Worm (Caenorhabditis elegans) whole organism, L1 larva: ENCODE measurements around the gene M04B2.7.

ENCODE experiments used
- C34B4.2 ChIP-seq: sonication (generic microtip); optimal IDR thresholded peaks from 2 replicates; lab custom pipeline; 2017; ENCODE audit warnings: mild to moderate bottlenecking, missing genetic modification characterization, missing compliant biosample characterization
- Y116A8C.19 ChIP-seq: sonication (generic microtip); optimal IDR thresholded peaks from 2 replicates; lab custom pipeline; 2016; ENCODE audit warnings: missing compliant biosample characterization, missing genetic modification characterization, borderline replicate concordance
- aha-1 ChIP-seq: fragments of 150-350 bp; optimal IDR thresholded peaks from 2 replicates; lab custom pipeline; 2014; ENCODE audit warnings: missing biosample characterization, missing genetic modification characterization
- aly-2 ChIP-seq: fragments of 150-350 bp; optimal IDR thresholded peaks from 2 replicates; lab custom pipeline; 2014; ENCODE audit warnings: missing biosample characterization, missing genetic modification characterization
- ama-1 ChIP-seq: fragments of 150-350 bp; optimal IDR thresholded peaks from 2 replicates; lab custom pipeline; 2014
- blmp-1 ChIP-seq: fragments of 150-350 bp; optimal IDR thresholded peaks from 2 replicates; lab custom pipeline; 2014; ENCODE audit warnings: missing biosample characterization, missing genetic modification characterization
- ceh-8 ChIP-seq: fragments of 200-800 bp; sonication (Bioruptor generic); optimal IDR thresholded peaks from 2 replicates; lab custom pipeline; 2018; ENCODE audit warnings: mild to moderate bottlenecking, missing genetic modification characterization, moderate library complexity, missing compliant biosample characterization
- ceh-82 ChIP-seq, 3 experiments: fragments of 150-350 bp in 1 of 3; sonication (generic microtip) in 2 of 3; optimal IDR thresholded peaks; 2 replicates each; lab custom pipeline; 2014 to 2017; ENCODE audit warnings: missing biosample characterization in 3 of 3, missing genetic modification characterization in 3 of 3
- ces-1 ChIP-seq: fragments of 150-350 bp; optimal IDR thresholded peaks from 2 replicates; lab custom pipeline; 2014; ENCODE audit warnings: missing biosample characterization, missing genetic modification reagents, missing genetic modification characterization
- dpl-1 ChIP-seq, 3 experiments: fragments of 150-350 bp in 2 of 3; sonication (generic microtip) in 1 of 3; optimal IDR thresholded peaks; 2 replicates each; lab custom pipeline; 2014 to 2017; ENCODE audit warnings: missing biosample characterization in 3 of 3, missing genetic modification characterization in 3 of 3, missing genetic modification reagents in 3 of 3
- dsc-1 ChIP-seq: sonication (generic microtip); optimal IDR thresholded peaks from 2 replicates; lab custom pipeline; 2016; ENCODE audit warnings: mild to moderate bottlenecking, missing genetic modification characterization, missing compliant biosample characterization
- efl-1 ChIP-seq, 4 experiments: fragments of 150-350 bp; optimal IDR thresholded peaks in 3 of 4; peaks in 1 of 4; 1 replicate in 1 of 4; 2 replicates in 3 of 4; lab custom pipeline; 2014; ENCODE audit warnings: missing biosample characterization in 2 of 4, missing genetic modification characterization in 2 of 4, missing genetic modification reagents in 2 of 4
- efl-3 ChIP-seq: fragments of 200-800 bp; sonication (Bioruptor generic); optimal IDR thresholded peaks from 2 replicates; lab custom pipeline; 2018; ENCODE audit warnings: mild to moderate bottlenecking, missing genetic modification characterization, missing compliant biosample characterization
- egl-27 ChIP-seq, 2 experiments: fragments of 150-350 bp in 1 of 2; sonication (generic microtip); optimal IDR thresholded peaks; 3 replicates each; lab custom pipeline; 2017 to 2018; ENCODE audit warnings: missing biosample characterization in 2 of 2, missing genetic modification characterization in 2 of 2, missing genetic modification reagents in 2 of 2
- elt-3 ChIP-seq, 6 experiments: fragments of 150-350 bp in 1 of 6; sonication (generic microtip); optimal IDR thresholded peaks; 2 replicates each; lab custom pipeline; 2017 to 2018; ENCODE audit warnings: missing biosample characterization in 6 of 6, missing genetic modification characterization in 6 of 6, inconsistent platforms in 1 of 6
- ets-5 ChIP-seq: fragments of 200-800 bp; sonication (Bioruptor generic); IDR thresholded peaks from 2 replicates; pipeline ENCODE4 v1.3.6; 2022; ENCODE audit warnings: missing genetic modification characterization, missing compliant biosample characterization
- fkh-4 ChIP-seq: sonication (generic microtip); optimal IDR thresholded peaks from 2 replicates; lab custom pipeline; 2016; ENCODE audit warnings: missing compliant biosample characterization, missing genetic modification characterization, borderline replicate concordance
- fos-1 ChIP-seq: fragments of 150-350 bp; optimal IDR thresholded peaks from 2 replicates; lab custom pipeline; 2014; ENCODE audit warnings: missing biosample characterization, missing genetic modification characterization
- grh-1 ChIP-seq: fragments of 200-800 bp; sonication (Bioruptor generic); IDR thresholded peaks from 2 replicates; pipeline ENCODE4 v1.3.6; 2022; ENCODE audit warnings: missing genetic modification reagents, missing genetic modification characterization, missing compliant biosample characterization
- irx-1 ChIP-seq: sonication (generic microtip); optimal IDR thresholded peaks from 2 replicates; lab custom pipeline; 2016; ENCODE audit warnings: missing genetic modification characterization, missing compliant biosample characterization
- isw-1 ChIP-seq: fragments of 200-800 bp; sonication (Bioruptor generic); IDR thresholded peaks from 2 replicates; pipeline ENCODE4 v1.3.6; 2022; ENCODE audit warnings: missing genetic modification characterization, missing compliant biosample characterization
- jun-1 ChIP-seq: fragments of 150-350 bp; optimal IDR thresholded peaks from 2 replicates; lab custom pipeline; 2014; ENCODE audit warnings: missing biosample characterization, missing genetic modification reagents, missing genetic modification characterization
- lin-14 ChIP-seq: fragments of 200-800 bp; sonication (Bioruptor generic); optimal IDR thresholded peaks from 2 replicates; lab custom pipeline; 2018; ENCODE audit warnings: mild to moderate bottlenecking, missing genetic modification characterization, moderate library complexity, missing compliant biosample characterization
- lin-15B ChIP-seq: fragments of 150-350 bp; sonication (generic microtip); optimal IDR thresholded peaks from 3 replicates; lab custom pipeline; 2014; ENCODE audit warnings: missing biosample characterization, missing genetic modification characterization
- lin-39 ChIP-seq: fragments of 150-350 bp; optimal IDR thresholded peaks from 2 replicates; lab custom pipeline; 2014; ENCODE audit warnings: missing biosample characterization, missing genetic modification reagents, missing genetic modification characterization
- lir-3 ChIP-seq: sonication (generic microtip); optimal IDR thresholded peaks from 2 replicates; lab custom pipeline; 2016; ENCODE audit warnings: mild to moderate bottlenecking, missing genetic modification characterization, moderate library complexity, missing compliant biosample characterization; ENCODE audit not compliant: poor library complexity
- lsy-2 ChIP-seq, 2 experiments: fragments of 150-350 bp; optimal IDR thresholded peaks; 2 replicates each; lab custom pipeline; 2014; ENCODE audit warnings: missing biosample characterization in 2 of 2, missing genetic modification characterization in 2 of 2
- mep-1 ChIP-seq: fragments of 150-350 bp; optimal IDR thresholded peaks from 2 replicates; lab custom pipeline; 2014; ENCODE audit warnings: missing biosample characterization, missing genetic modification characterization
- nhr-11 ChIP-seq: fragments of 150-350 bp; optimal IDR thresholded peaks from 2 replicates; lab custom pipeline; 2014; ENCODE audit warnings: missing biosample characterization, missing genetic modification characterization
- nhr-12 ChIP-seq: sonication (generic microtip); optimal IDR thresholded peaks from 2 replicates; lab custom pipeline; 2017; ENCODE audit warnings: missing biosample characterization, missing genetic modification characterization
- nhr-20 ChIP-seq: sonication (generic microtip); optimal IDR thresholded peaks from 2 replicates; lab custom pipeline; 2016; ENCODE audit warnings: mild to moderate bottlenecking, missing genetic modification characterization, missing compliant biosample characterization
- nhr-237 ChIP-seq: fragments of 150-350 bp; optimal IDR thresholded peaks from 2 replicates; lab custom pipeline; 2014; ENCODE audit warnings: missing biosample characterization, missing genetic modification characterization
- nhr-28 ChIP-seq: fragments of 150-350 bp; optimal IDR thresholded peaks from 2 replicates; lab custom pipeline; 2014; ENCODE audit warnings: missing biosample characterization, missing genetic modification characterization
- nhr-84 ChIP-seq: sonication (generic microtip); optimal IDR thresholded peaks from 2 replicates; lab custom pipeline; 2017; ENCODE audit warnings: missing biosample characterization, missing genetic modification characterization
- nhr-90 ChIP-seq: sonication (generic microtip); optimal IDR thresholded peaks from 2 replicates; lab custom pipeline; 2016; ENCODE audit warnings: mild to moderate bottlenecking, missing genetic modification characterization, missing compliant biosample characterization; ENCODE audit not compliant: poor library complexity
- pag-3 ChIP-seq: sonication (generic microtip); optimal IDR thresholded peaks from 2 replicates; lab custom pipeline; 2017; ENCODE audit warnings: missing genetic modification characterization, mild to moderate bottlenecking, missing compliant biosample characterization, antibody characterized with exemption, borderline replicate concordance; ENCODE audit not compliant: insufficient read depth
- skn-1 ChIP-seq: fragments of 150-350 bp; optimal IDR thresholded peaks from 2 replicates; lab custom pipeline; 2014; ENCODE audit warnings: missing biosample characterization, missing genetic modification characterization
- snu-23 ChIP-seq: sonication (generic microtip); optimal IDR thresholded peaks from 2 replicates; lab custom pipeline; 2016; ENCODE audit warnings: missing genetic modification characterization, missing compliant biosample characterization
- sup-37 ChIP-seq: fragments of 200-800 bp; sonication (Bioruptor generic); optimal IDR thresholded peaks from 2 replicates; lab custom pipeline; 2018; ENCODE audit warnings: mild to moderate bottlenecking, missing genetic modification characterization, missing compliant biosample characterization
- swsn-7 ChIP-seq: sonication (generic microtip); optimal IDR thresholded peaks from 2 replicates; lab custom pipeline; 2016; ENCODE audit warnings: missing genetic modification characterization, missing compliant biosample characterization
- tlp-1 ChIP-seq: fragments of 150-350 bp; optimal IDR thresholded peaks from 2 replicates; lab custom pipeline; 2014; ENCODE audit warnings: missing biosample characterization, missing genetic modification characterization
- unc-130 ChIP-seq: fragments of 150-350 bp; optimal IDR thresholded peaks from 2 replicates; lab custom pipeline; 2017; ENCODE audit warnings: missing biosample characterization, missing genetic modification characterization, inconsistent platforms
- unc-30 ChIP-seq: sonication (generic microtip); optimal IDR thresholded peaks from 2 replicates; lab custom pipeline; 2017; ENCODE audit warnings: missing biosample characterization, missing genetic modification characterization
- unc-62 ChIP-seq: fragments of 150-350 bp; optimal IDR thresholded peaks from 2 replicates; lab custom pipeline; 2014; ENCODE audit warnings: missing biosample characterization, missing genetic modification reagents, missing genetic modification characterization
- unc-98 ChIP-seq: fragments of 200-800 bp; sonication (Bioruptor generic); IDR thresholded peaks from 2 replicates; pipeline ENCODE4 v1.3.6; 2022; ENCODE audit warnings: missing genetic modification characterization, missing compliant biosample characterization
- xbp-1 ChIP-seq: sonication (generic microtip); optimal IDR thresholded peaks from 2 replicates; lab custom pipeline; 2016; ENCODE audit warnings: missing genetic modification characterization, missing compliant biosample characterization
- zag-1 ChIP-seq: fragments of 150-350 bp; optimal IDR thresholded peaks from 2 replicates; lab custom pipeline; 2014; ENCODE audit warnings: missing biosample characterization, missing genetic modification characterization
- ztf-11 ChIP-seq, 2 experiments: sonication (generic microtip); optimal IDR thresholded peaks; 2 replicates each; lab custom pipeline; 2016 to 2017; ENCODE audit warnings: missing genetic modification characterization in 2 of 2, missing biosample characterization in 1 of 2, missing compliant biosample characterization in 1 of 2
- ztf-4 ChIP-seq: fragments of 150-350 bp; optimal IDR thresholded peaks from 2 replicates; lab custom pipeline; 2014; ENCODE audit warnings: missing biosample characterization, missing genetic modification characterization

The M04B2.7 gene

DNA sequence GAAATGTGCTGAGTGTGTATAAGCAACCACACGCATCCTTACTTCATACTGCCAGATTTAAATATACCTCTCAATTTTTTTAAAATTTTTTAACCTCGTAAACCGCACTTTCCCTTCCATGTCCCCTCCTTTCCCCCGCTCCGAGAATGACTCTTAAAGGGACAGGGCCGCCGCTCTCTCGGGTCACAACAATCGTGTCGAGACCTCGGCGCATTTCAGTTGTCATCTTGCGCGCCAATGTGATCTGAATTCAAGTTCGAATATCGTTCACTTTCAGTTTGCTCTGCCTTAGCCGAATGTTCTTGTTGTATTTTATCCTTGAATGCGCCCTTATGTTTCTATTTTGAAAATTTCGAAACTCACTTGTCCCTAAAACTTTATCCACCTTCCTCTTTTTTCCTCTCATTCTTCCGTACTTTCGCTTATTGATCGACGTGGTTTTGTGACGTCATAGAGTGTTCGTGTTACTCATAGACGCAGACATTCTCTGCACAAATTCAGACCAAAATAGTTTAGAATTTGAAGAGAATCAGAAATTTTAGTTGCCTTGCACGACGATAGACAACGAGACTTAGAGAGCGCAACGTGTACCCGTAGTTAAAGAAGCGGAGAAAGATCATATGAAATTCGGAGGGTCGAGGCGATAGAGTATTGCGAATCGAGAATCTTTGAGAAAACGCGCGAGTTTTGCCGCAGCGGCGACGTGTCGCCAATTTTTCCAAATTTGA, 26.2 kb downstream of the M04B2.7 start (continued):
- TF ChIP-seq ets-5 (GFP tag; lab: Robert Waterston, UW) (no peak), nhr-11 (tag; lab: Kevin White, UChicago) (peak; percentile 70), ceh-82 (tag; optimal IDR thresholded peaks at IDR 0.05; lab: Kevin White, UChicago) (peak; percentile 26 to 67 (median 37)), ztf-11 (tag; optimal IDR thresholded peaks at IDR 0.05; lab: Kevin White, UChicago) (no peak)
- TF ChIP-seq, all 84 proteins: peak for 49

DNA sequence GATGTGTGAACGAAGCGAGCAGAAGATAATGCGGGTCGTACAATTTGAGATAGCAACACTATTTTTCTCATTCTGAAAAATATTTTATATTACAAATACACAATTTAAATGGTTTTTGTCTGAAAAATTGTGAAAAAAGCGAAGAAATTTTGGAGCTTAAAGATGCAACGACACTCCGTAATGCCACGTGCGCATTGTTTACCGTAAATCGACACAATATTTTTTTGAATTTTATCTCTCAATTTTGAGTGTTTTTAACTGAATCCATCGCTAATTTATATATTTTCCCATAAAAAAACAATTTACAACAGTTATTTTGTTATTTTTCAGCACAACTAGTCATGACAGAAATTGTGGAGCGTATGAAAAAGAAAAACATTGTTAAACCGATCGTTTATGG, 27.6 kb downstream of the M04B2.7 start, which contains the start of the genes M04B2.4 and gfl-1:
Gene M04B2.4 (minus strand): TSS at position 72 of the 400 bp plus-strand sequence.
Gene gfl-1 (plus strand): TSS at position 331 of the 400 bp plus-strand sequence.
- TF ChIP-seq lin-14 (GFP tag; lab: Kevin White, UChicago) (no peak), elt-3 (tag; optimal IDR thresholded peaks at IDR 0.05; lab: Kevin White, UChicago) (no peak), tlp-1 (tag; lab: Kevin White, UChicago) (no peak), pag-3 (no peak), jun-1 (tag; lab: Kevin White, UChicago) (no peak), unc-62 (GFP tag; lab: Kevin White, UChicago) (no peak), fos-1 (no peak), Y116A8C.19 (tag; lab: Kevin White, UChicago) (no peak), unc-130 (tag; lab: Kevin White, UChicago) (no peak), nhr-84 (tag; lab: Kevin White, UChicago) (no peak), xbp-1 (tag; lab: Kevin White, UChicago) (peak; percentile 53), lin-39 (peak; percentile 11), nhr-20 (tag; lab: Kevin White, UChicago) (peak; percentile 32), nhr-11 (tag; lab: Kevin White, UChicago) (no peak), ces-1 (GFP tag; lab: Kevin White, UChicago) (no peak), snu-23 (GFP tag; lab: Kevin White, UChicago) (peak; percentile 59), mep-1 (peak; percentile 85), efl-3 (GFP tag; lab: Kevin White, UChicago) (no peak), ztf-4 (tag; lab: Kevin White, UChicago) (no peak), irx-1 (tag; lab: Kevin White, UChicago) (peak; percentile 35), nhr-28 (no peak), swsn-7 (tag; lab: Kevin White, UChicago) (peak; percentile 52), aha-1 (tag; lab: Kevin White, UChicago) (no peak), grh-1 (GFP tag; lab: Robert Waterston, UW) (no peak), lin-15B (tag; lab: Kevin White, UChicago) (peak; percentile 26), zag-1 (tag; lab: Kevin White, UChicago) (no peak), ceh-8 (GFP tag; lab: Kevin White, UChicago) (no peak), nhr-90 (tag; lab: Kevin White, UChicago) (peak; percentile 13), skn-1 (tag; lab: Kevin White, UChicago) (peak; percentile 51), nhr-237 (no peak), egl-27 (tag; optimal IDR thresholded peaks at IDR 0.05; lab: Kevin White, UChicago) (no peak), sup-37 (GFP tag; lab: Kevin White, UChicago) (no peak), nhr-12 (tag; lab: Kevin White, UChicago) (no peak), aly-2 (tag; lab: Kevin White, UChicago) (no peak), unc-98 (GFP tag; lab: Robert Waterston, UW) (no peak), unc-30 (tag; lab: Kevin White, UChicago) (no peak), lsy-2 (tag; optimal IDR thresholded peaks at IDR 0.05; lab: Kevin White, UChicago) (peak; percentile 54 to 74), fkh-4 (tag; lab: Kevin White, UChicago) (no peak), C34B4.2 (tag; lab: Kevin White, UChicago) (no peak), efl-1 (optimal IDR thresholded peaks at IDR 0.05; lab: Kevin White, UChicago) (peak; percentile 34 to 67), efl-1 (GFP tag; optimal IDR thresholded peaks at IDR 0.05 in 1 of 2; lab: Kevin White, UChicago) (peak; percentile 76 to 96), lir-3 (tag; lab: Kevin White, UChicago) (no peak), ama-1 (lab: Kevin White, UChicago) (no peak), ets-5 (GFP tag; lab: Robert Waterston, UW) (no peak), isw-1 (peak; percentile 6; the same call in 1 of the 2 replicates), blmp-1 (tag; lab: Kevin White, UChicago) (peak; percentile 49), dpl-1 (GFP tag; optimal IDR thresholded peaks at IDR 0.05; lab: Kevin White, UChicago) (peak; percentile 62 to 73 (median 72)), dsc-1 (tag; lab: Kevin White, UChicago) (peak; percentile 50)
